Worm (Caenorhabditis elegans) whole organism, L1 larva: ENCODE results near the gene Y4C6B.1.

ENCODE experiments used
- C04F5.9 ChIP-seq: sonication (generic microtip); optimal IDR thresholded peaks from 2 replicates; lab custom pipeline; 2016; ENCODE audit warnings: missing genetic modification characterization, missing compliant biosample characterization
- C16A3.4 ChIP-seq: fragments of 150-350 bp; optimal IDR thresholded peaks from 2 replicates; lab custom pipeline; 2014; ENCODE audit warnings: missing biosample characterization, missing genetic modification characterization
- F16B12.6 ChIP-seq: fragments of 150-350 bp; optimal IDR thresholded peaks from 2 replicates; lab custom pipeline; 2014; ENCODE audit warnings: missing biosample characterization, missing genetic modification characterization
- aha-1 ChIP-seq: fragments of 150-350 bp; optimal IDR thresholded peaks from 2 replicates; lab custom pipeline; 2014; ENCODE audit warnings: missing biosample characterization, missing genetic modification characterization
- alr-1 ChIP-seq: fragments of 200-800 bp; sonication (Bioruptor generic); optimal IDR thresholded peaks from 2 replicates; lab custom pipeline; 2018; ENCODE audit warnings: borderline replicate concordance, mild to moderate bottlenecking, missing genetic modification characterization, missing compliant biosample characterization
- ama-1 ChIP-seq: fragments of 150-350 bp; optimal IDR thresholded peaks from 2 replicates; lab custom pipeline; 2014
- ceh-63 ChIP-seq: fragments of 200-800 bp; sonication (Bioruptor generic); optimal IDR thresholded peaks from 2 replicates; lab custom pipeline; 2018; ENCODE audit warnings: mild to moderate bottlenecking, missing genetic modification characterization, missing compliant biosample characterization
- ceh-8 ChIP-seq: fragments of 200-800 bp; sonication (Bioruptor generic); optimal IDR thresholded peaks from 2 replicates; lab custom pipeline; 2018; ENCODE audit warnings: mild to moderate bottlenecking, missing genetic modification characterization, moderate library complexity, missing compliant biosample characterization
- efl-1 ChIP-seq, 4 experiments: fragments of 150-350 bp; optimal IDR thresholded peaks in 3 of 4; peaks in 1 of 4; 1 replicate in 1 of 4; 2 replicates in 3 of 4; lab custom pipeline; 2014; ENCODE audit warnings: missing biosample characterization in 2 of 4, missing genetic modification characterization in 2 of 4, missing genetic modification reagents in 2 of 4
- egl-27 ChIP-seq, 2 experiments: fragments of 150-350 bp in 1 of 2; sonication (generic microtip); optimal IDR thresholded peaks; 3 replicates each; lab custom pipeline; 2017 to 2018; ENCODE audit warnings: missing biosample characterization in 2 of 2, missing genetic modification characterization in 2 of 2, missing genetic modification reagents in 2 of 2
- elt-2 ChIP-seq: sonication (generic microtip); optimal IDR thresholded peaks from 2 replicates; lab custom pipeline; 2016; ENCODE audit warnings: missing genetic modification characterization, mild to moderate bottlenecking, inconsistent platforms, missing compliant biosample characterization, missing genetic modification reagents
- elt-3 ChIP-seq, 6 experiments: fragments of 150-350 bp in 1 of 6; sonication (generic microtip); optimal IDR thresholded peaks; 2 replicates each; lab custom pipeline; 2017 to 2018; ENCODE audit warnings: missing biosample characterization in 6 of 6, missing genetic modification characterization in 6 of 6, inconsistent platforms in 1 of 6
- ets-5 ChIP-seq: fragments of 200-800 bp; sonication (Bioruptor generic); IDR thresholded peaks from 2 replicates; pipeline ENCODE4 v1.3.6; 2022; ENCODE audit warnings: missing genetic modification characterization, missing compliant biosample characterization
- fkh-10 ChIP-seq: sonication (generic microtip); optimal IDR thresholded peaks from 2 replicates; lab custom pipeline; 2017; ENCODE audit warnings: missing biosample characterization, missing genetic modification reagents, missing genetic modification characterization
- fkh-4 ChIP-seq: sonication (generic microtip); optimal IDR thresholded peaks from 2 replicates; lab custom pipeline; 2016; ENCODE audit warnings: missing compliant biosample characterization, missing genetic modification characterization, borderline replicate concordance
- fkh-8 ChIP-seq: sonication (generic microtip); optimal IDR thresholded peaks from 2 replicates; lab custom pipeline; 2016; ENCODE audit warnings: mild to moderate bottlenecking, missing genetic modification characterization, missing compliant biosample characterization
- irx-1 ChIP-seq: sonication (generic microtip); optimal IDR thresholded peaks from 2 replicates; lab custom pipeline; 2016; ENCODE audit warnings: missing genetic modification characterization, missing compliant biosample characterization
- jun-1 ChIP-seq: fragments of 150-350 bp; optimal IDR thresholded peaks from 2 replicates; lab custom pipeline; 2014; ENCODE audit warnings: missing biosample characterization, missing genetic modification reagents, missing genetic modification characterization
- lin-14 ChIP-seq: fragments of 200-800 bp; sonication (Bioruptor generic); optimal IDR thresholded peaks from 2 replicates; lab custom pipeline; 2018; ENCODE audit warnings: mild to moderate bottlenecking, missing genetic modification characterization, moderate library complexity, missing compliant biosample characterization
- lin-15B ChIP-seq: fragments of 150-350 bp; sonication (generic microtip); optimal IDR thresholded peaks from 3 replicates; lab custom pipeline; 2014; ENCODE audit warnings: missing biosample characterization, missing genetic modification characterization
- lin-35 ChIP-seq, 2 experiments: fragments of 150-350 bp; optimal IDR thresholded peaks; 2 replicates each; lab custom pipeline; 2014; ENCODE audit warnings: missing biosample characterization in 2 of 2, missing genetic modification characterization in 2 of 2, missing genetic modification reagents in 2 of 2
- lir-3 ChIP-seq: sonication (generic microtip); optimal IDR thresholded peaks from 2 replicates; lab custom pipeline; 2016; ENCODE audit warnings: mild to moderate bottlenecking, missing genetic modification characterization, moderate library complexity, missing compliant biosample characterization; ENCODE audit not compliant: poor library complexity
- lsy-2 ChIP-seq, 2 experiments: fragments of 150-350 bp; optimal IDR thresholded peaks; 2 replicates each; lab custom pipeline; 2014; ENCODE audit warnings: missing biosample characterization in 2 of 2, missing genetic modification characterization in 2 of 2
- mef-2 ChIP-seq: fragments of 150-350 bp; optimal IDR thresholded peaks from 2 replicates; lab custom pipeline; 2014; ENCODE audit warnings: missing biosample characterization, missing genetic modification characterization
- mep-1 ChIP-seq: fragments of 150-350 bp; optimal IDR thresholded peaks from 2 replicates; lab custom pipeline; 2014; ENCODE audit warnings: missing biosample characterization, missing genetic modification characterization
- nhr-19 ChIP-seq: fragments of 200-800 bp; sonication (Bioruptor generic); conservative IDR thresholded peaks from 2 replicates; pipeline ENCODE4 v1.3.6; 2022; ENCODE audit warnings: missing genetic modification characterization, missing compliant biosample characterization
- nhr-20 ChIP-seq: sonication (generic microtip); optimal IDR thresholded peaks from 2 replicates; lab custom pipeline; 2016; ENCODE audit warnings: mild to moderate bottlenecking, missing genetic modification characterization, missing compliant biosample characterization
- nhr-28 ChIP-seq: fragments of 150-350 bp; optimal IDR thresholded peaks from 2 replicates; lab custom pipeline; 2014; ENCODE audit warnings: missing biosample characterization, missing genetic modification characterization
- nhr-47 ChIP-seq: sonication (generic microtip); optimal IDR thresholded peaks from 2 replicates; lab custom pipeline; 2016; ENCODE audit warnings: mild to moderate bottlenecking, missing genetic modification characterization, moderate library complexity, missing compliant biosample characterization
- nhr-71 ChIP-seq: sonication (generic microtip); optimal IDR thresholded peaks from 2 replicates; lab custom pipeline; 2016; ENCODE audit warnings: mild to moderate bottlenecking, missing genetic modification characterization, moderate library complexity, missing compliant biosample characterization
- nhr-77 ChIP-seq: fragments of 150-350 bp; optimal IDR thresholded peaks from 2 replicates; lab custom pipeline; 2014; ENCODE audit warnings: missing biosample characterization, missing genetic modification characterization
- nhr-90 ChIP-seq: sonication (generic microtip); optimal IDR thresholded peaks from 2 replicates; lab custom pipeline; 2016; ENCODE audit warnings: mild to moderate bottlenecking, missing genetic modification characterization, missing compliant biosample characterization; ENCODE audit not compliant: poor library complexity
- rnt-1 ChIP-seq: sonication (generic microtip); optimal IDR thresholded peaks from 2 replicates; lab custom pipeline; 2016; ENCODE audit warnings: mild to moderate bottlenecking, missing genetic modification characterization, moderate library complexity, missing compliant biosample characterization
- skn-1 ChIP-seq: fragments of 150-350 bp; optimal IDR thresholded peaks from 2 replicates; lab custom pipeline; 2014; ENCODE audit warnings: missing biosample characterization, missing genetic modification characterization
- sox-4 ChIP-seq: sonication (generic microtip); optimal IDR thresholded peaks from 2 replicates; lab custom pipeline; 2016; ENCODE audit warnings: missing genetic modification characterization, missing compliant biosample characterization
- tbx-2 ChIP-seq: sonication (generic microtip); optimal IDR thresholded peaks from 2 replicates; lab custom pipeline; 2016; ENCODE audit warnings: missing genetic modification characterization, missing compliant biosample characterization
- tlp-1 ChIP-seq: fragments of 150-350 bp; optimal IDR thresholded peaks from 2 replicates; lab custom pipeline; 2014; ENCODE audit warnings: missing biosample characterization, missing genetic modification characterization
- unc-30 ChIP-seq: sonication (generic microtip); optimal IDR thresholded peaks from 2 replicates; lab custom pipeline; 2017; ENCODE audit warnings: missing biosample characterization, missing genetic modification characterization
- unc-62 ChIP-seq: fragments of 150-350 bp; optimal IDR thresholded peaks from 2 replicates; lab custom pipeline; 2014; ENCODE audit warnings: missing biosample characterization, missing genetic modification reagents, missing genetic modification characterization
- unc-86 ChIP-seq: sonication (generic microtip); optimal IDR thresholded peaks from 2 replicates; lab custom pipeline; 2016; ENCODE audit warnings: missing genetic modification characterization, missing compliant biosample characterization
- vab-15 ChIP-seq: sonication (generic microtip); optimal IDR thresholded peaks from 2 replicates; lab custom pipeline; 2017; ENCODE audit warnings: missing genotype, mild to moderate bottlenecking, missing genetic modification characterization, missing compliant biosample characterization
- zag-1 ChIP-seq: fragments of 150-350 bp; optimal IDR thresholded peaks from 2 replicates; lab custom pipeline; 2014; ENCODE audit warnings: missing biosample characterization, missing genetic modification characterization
- zip-4 ChIP-seq: fragments of 200-800 bp; sonication (Bioruptor generic); optimal IDR thresholded peaks from 2 replicates; lab custom pipeline; 2018; ENCODE audit warnings: mild to moderate bottlenecking, missing genetic modification characterization, moderate library complexity, missing compliant biosample characterization
- ztf-11 ChIP-seq, 2 experiments: sonication (generic microtip); optimal IDR thresholded peaks; 2 replicates each; lab custom pipeline; 2016 to 2017; ENCODE audit warnings: missing genetic modification characterization in 2 of 2, missing biosample characterization in 1 of 2, missing compliant biosample characterization in 1 of 2

Gene Y4C6B.1

ce11 chrIV:5391507-5392057 is 37.3 kb downstream of the Y4C6B.1 start, which contains the start of the genes htp-1 and ZK616.5:
htp-1 (minus strand) TSS chrIV:5391557.
ZK616.5 (plus strand) TSS chrIV:5391929.
- TF ChIP-seq fkh-10 (GFP tag; lab: Kevin White, UChicago) (no peak), fkh-4 (tag; lab: Kevin White, UChicago) (no peak), irx-1 (tag; lab: Kevin White, UChicago) (no peak), nhr-90 (tag; lab: Kevin White, UChicago) (no peak)
- TF ChIP-seq, all 84 proteins: peak for 0

ce11 chrIV:5393566-5393965 is 39.3 kb downstream of the Y4C6B.1 start:
- TF ChIP-seq ztf-11 (tag; optimal IDR thresholded peaks at IDR 0.05; lab: Kevin White, UChicago) (no peak), nhr-47 (tag; lab: Kevin White, UChicago) (no peak), unc-62 (GFP tag; lab: Kevin White, UChicago) (no peak), irx-1 (tag; lab: Kevin White, UChicago) (no peak), C16A3.4 (tag; lab: Kevin White, UChicago) (no peak), C04F5.9 (tag; lab: Kevin White, UChicago) (no peak), mep-1 (tag; lab: Kevin White, UChicago) (no peak), nhr-28 (no peak), elt-2 (tag; lab: Kevin White, UChicago) (peak; percentile 54), efl-1 (optimal IDR thresholded peaks at IDR 0.05; lab: Kevin White, UChicago) (no peak), efl-1 (GFP tag; optimal IDR thresholded peaks at IDR 0.05 in 1 of 2; lab: Kevin White, UChicago) (no peak), lin-35 (GFP tag; optimal IDR thresholded peaks at IDR 0.05; lab: Kevin White, UChicago) (peak in 1 of 2 experiments; percentile 43), nhr-71 (tag; lab: Kevin White, UChicago) (peak; percentile 18), nhr-77 (tag; lab: Kevin White, UChicago) (no peak), elt-3 (tag; optimal IDR thresholded peaks at IDR 0.05; lab: Kevin White, UChicago) (no peak), fkh-4 (tag; lab: Kevin White, UChicago) (no peak), aha-1 (tag; lab: Kevin White, UChicago) (no peak), vab-15 (tag; lab: Kevin White, UChicago) (no peak), zag-1 (tag; lab: Kevin White, UChicago) (no peak), ceh-8 (no peak), ceh-63 (GFP tag; lab: Kevin White, UChicago) (no peak)

ce11 chrIV:5394687-5395086 is 40.4 kb downstream of the Y4C6B.1 start, which contains the start of the genes perm-3 and swsn-6:
perm-3 (minus strand) TSS chrIV:5394804.
swsn-6 (plus strand) TSS chrIV:5395033.
- TF ChIP-seq tlp-1 (tag; lab: Kevin White, UChicago) = no peak
- TF ChIP-seq lir-3 = no peak
- peak; percentile 42 for TF ChIP-seq ama-1
- TF ChIP-seq efl-1 (optimal IDR thresholded peaks at IDR 0.05; lab: Kevin White, UChicago) = peak; percentile 78 to 85
- peak; percentile 84 to 98 for TF ChIP-seq efl-1 (GFP tag; optimal IDR thresholded peaks at IDR 0.05 in 1 of 2; lab: Kevin White, UChicago)
- peak; percentile 64 for TF ChIP-seq F16B12.6
- TF ChIP-seq elt-3 (tag; optimal IDR thresholded peaks at IDR 0.05; lab: Kevin White, UChicago) = peak in 2 of 6 experiments; percentile 26 to 78
- peak; percentile 23 for TF ChIP-seq mef-2 (tag; lab: Kevin White, UChicago)
- TF ChIP-seq alr-1 (tag; lab: Kevin White, UChicago) = no peak
- peak; percentile 75 for TF ChIP-seq lin-15B (tag; lab: Kevin White, UChicago)
- TF ChIP-seq sox-4 (tag; lab: Kevin White, UChicago) = peak; percentile 46
- peak; percentile 49 for TF ChIP-seq jun-1
- TF ChIP-seq tbx-2 (tag; lab: Kevin White, UChicago) = peak; percentile 82
- TF ChIP-seq fkh-4 (tag; lab: Kevin White, UChicago) = no peak
- TF ChIP-seq rnt-1 = peak; percentile 89
- TF ChIP-seq ceh-63 (GFP tag; lab: Kevin White, UChicago) = no peak
- peak; percentile 85 for TF ChIP-seq nhr-19
- TF ChIP-seq lin-35 (GFP tag; optimal IDR thresholded peaks at IDR 0.05; lab: Kevin White, UChicago) = peak; percentile 86
- TF ChIP-seq skn-1 (tag; lab: Kevin White, UChicago) = peak; percentile 29
- TF ChIP-seq zip-4 (GFP tag; lab: Kevin White, UChicago) = peak; percentile 61
- TF ChIP-seq ets-5 (GFP tag; lab: Robert Waterston, UW) = no peak
- no peak for TF ChIP-seq egl-27 (tag; optimal IDR thresholded peaks at IDR 0.05; lab: Kevin White, UChicago)
- TF ChIP-seq lin-14 = peak; percentile 83
- peak; percentile 82 for TF ChIP-seq irx-1 (tag; lab: Kevin White, UChicago)
- peak; percentile 84 for TF ChIP-seq nhr-20 (tag; lab: Kevin White, UChicago)
- peak; percentile 35 for TF ChIP-seq fkh-10 (GFP tag; lab: Kevin White, UChicago)
- TF ChIP-seq lsy-2 (tag; optimal IDR thresholded peaks at IDR 0.05; lab: Kevin White, UChicago) = peak; percentile 88 to 93
- peak; percentile 82 for TF ChIP-seq C16A3.4 (tag; lab: Kevin White, UChicago)
- no peak for TF ChIP-seq vab-15 (tag; lab: Kevin White, UChicago)
- peak; percentile 16 for TF ChIP-seq aha-1 (tag; lab: Kevin White, UChicago)
- TF ChIP-seq mep-1 (tag; lab: Kevin White, UChicago) = peak; percentile 94
- peak; percentile 65 for TF ChIP-seq fkh-8 (tag; lab: Kevin White, UChicago)
- no peak for TF ChIP-seq unc-30 (tag; lab: Kevin White, UChicago)
- TF ChIP-seq unc-86 (tag; lab: Kevin White, UChicago) = peak; percentile 81
- no peak for TF ChIP-seq unc-62 (GFP tag; lab: Kevin White, UChicago)
